Fruit fly (Drosophila melanogaster): ENCODE measurements around the gene CG18641.

The CG18641 gene

DNA sequence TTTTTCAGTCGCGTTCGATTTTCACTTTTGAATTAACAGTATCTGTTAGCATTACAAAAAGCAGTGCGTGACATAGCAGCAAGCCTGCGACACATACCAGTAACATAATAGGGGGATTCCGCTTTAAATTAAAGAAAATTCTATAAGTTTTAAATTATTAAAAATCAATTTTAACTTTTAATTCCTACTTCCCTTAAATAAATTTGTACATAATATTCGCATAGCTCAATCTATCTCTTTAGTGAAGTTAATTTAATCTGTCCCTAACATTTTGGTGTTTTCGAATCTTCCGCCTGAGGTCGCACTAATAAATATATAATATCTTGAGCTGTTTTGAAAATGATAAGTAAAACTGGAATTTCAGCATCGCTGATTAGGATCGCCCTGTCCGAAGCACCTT lies 5.4 kb upstream of the CG18641 start, which contains the start of gene CG9886 (continued):
- TF ChIP-seq Hr51 (GFP tag; optimal IDR thresholded peaks at IDR 0.05) (peak; percentile 3 to 78), CG6654 (GFP tag; optimal IDR thresholded peaks at IDR 0.05) (no peak), CG17802 (tag; optimal IDR thresholded peaks at IDR 0.05) (no peak), E2f1 (GFP tag; IDR thresholded peaks at IDR 0.05) (peak; percentile 43), CG9609 (GFP tag; optimal IDR thresholded peaks at IDR 0.05) (no peak), CG18262 (tag; optimal IDR thresholded peaks at IDR 0.05) (peak; percentile 74), dmrt11E (tag; optimal IDR thresholded peaks at IDR 0.05) (peak; percentile 80), CG8924 (tag; optimal IDR thresholded peaks at IDR 0.05) (peak; percentile 70), her (GFP tag; optimal IDR thresholded peaks at IDR 0.05) (no peak), CG4617 (GFP tag; optimal IDR thresholded peaks at IDR 0.05; ENCODE audit: borderline replicate concordance) (peak; percentile 62), NC2β (GFP tag; optimal IDR thresholded peaks at IDR 0.05) (no peak), Nf-YC (tag; optimal IDR thresholded peaks at IDR 0.05) (peak; percentile 60), zen (tag; optimal IDR thresholded peaks at IDR 0.05) (peak; percentile 76), CG11695 (GFP tag; IDR thresholded peaks at IDR 0.05) (0 out of 3 replicates have a peak, but pooled peaks have one; percentile 63), CG7839 (tag; optimal IDR thresholded peaks at IDR 0.05) (peak; percentile 73), CG11093 (GFP tag; IDR thresholded peaks at IDR 0.05) (no peak), pzg (GFP tag; optimal IDR thresholded peaks at IDR 0.05) (peak; percentile 42), ac (GFP tag; optimal IDR thresholded peaks at IDR 0.05) (no peak), CG18599 (GFP tag; optimal IDR thresholded peaks at IDR 0.05) (peak; percentile 71), sc (optimal IDR thresholded peaks at IDR 0.05) (no peak), sc (GFP tag; optimal IDR thresholded peaks at IDR 0.05) (peak; percentile 49), vfl (GFP tag; optimal IDR thresholded peaks at IDR 0.05) (peak; percentile 5), D19A (tag; optimal IDR thresholded peaks at IDR 0.05) (no peak), sim (GFP tag; IDR thresholded peaks at IDR 0.05) (peak; percentile 32; the same call in 1 of the 2 replicates), CG13296 (GFP tag; optimal IDR thresholded peaks at IDR 0.05) (peak; percentile 56), gsb-n (tag; optimal IDR thresholded peaks at IDR 0.05) (peak; percentile 72), Dek (tag; optimal IDR thresholded peaks at IDR 0.05) (peak; percentile 57), CG15696 (tag; optimal IDR thresholded peaks at IDR 0.05) (peak; percentile 78), CG6791 (GFP tag; IDR thresholded peaks at IDR 0.05; ENCODE audit: partially characterized antibody) (no peak), CG4424 (GFP tag; optimal IDR thresholded peaks at IDR 0.05) (peak; percentile 68), Ssrp (tag; optimal IDR thresholded peaks at IDR 0.05) (peak; percentile 67), trem (tag; optimal IDR thresholded peaks at IDR 0.05) (peak; percentile 82), CG7745 (tag; optimal IDR thresholded peaks at IDR 0.05) (no peak), CG6254 (GFP tag; optimal IDR thresholded peaks at IDR 0.05) (peak; percentile 10), CG13123 (GFP tag; optimal IDR thresholded peaks at IDR 0.05) (peak; percentile 29), lola (GFP tag; optimal IDR thresholded peaks at IDR 0.05) (no peak), mirr (GFP tag; optimal IDR thresholded peaks at IDR 0.05) (no peak), CG13424 (tag; optimal IDR thresholded peaks at IDR 0.05) (peak; percentile 83), Hr3 (GFP tag; optimal IDR thresholded peaks at IDR 0.05) (peak; percentile 54), sob (GFP tag; IDR thresholded peaks at IDR 0.05) (peak; percentile 49), CG4820 (GFP tag; optimal IDR thresholded peaks at IDR 0.05) (peak; percentile 33), chif (GFP tag; optimal IDR thresholded peaks at IDR 0.05) (peak in 1 of 2 experiments; percentile 38), ara (GFP tag; IDR thresholded peaks at IDR 0.05) (peak; percentile 13; the same call in 1 of the 2 replicates), Dp (GFP tag; optimal IDR thresholded peaks at IDR 0.05) (peak; percentile 70), Abd-B (GFP tag; optimal IDR thresholded peaks at IDR 0.05) (peak; percentile 12), oc (tag; optimal IDR thresholded peaks at IDR 0.05) (peak; percentile 59), Myb (GFP tag; optimal IDR thresholded peaks at IDR 0.05) (peak; percentile 44), Dfd (GFP tag; optimal IDR thresholded peaks at IDR 0.05) (no peak), org-1 (GFP tag; optimal IDR thresholded peaks at IDR 0.05) (peak; percentile 23), CG11560 (tag; IDR thresholded peaks at IDR 0.05) (no peak)

All from whole organism, embryonic.